Worm (Caenorhabditis elegans): ENCODE measurements around the gene C54D10.5.

- TF ChIP-seq ceh-82 (tag; optimal IDR thresholded peaks at IDR 0.05) (no peak), aly-2 (tag; optimal IDR thresholded peaks at IDR 0.05) (no peak), ztf-11 (tag; optimal IDR thresholded peaks at IDR 0.05) (no peak), ets-5 (GFP tag; IDR thresholded peaks at IDR 0.05) (no peak), ztf-4 (tag; optimal IDR thresholded peaks at IDR 0.05) (no peak), alr-1 (tag; optimal IDR thresholded peaks at IDR 0.05; ENCODE audit: borderline replicate concordance) (no peak), efl-1 (optimal IDR thresholded peaks at IDR 0.05) (no peak), efl-1 (GFP tag; optimal IDR thresholded peaks at IDR 0.05 in 1 of 2) (no peak), nhr-237 (tag; optimal IDR thresholded peaks at IDR 0.05) (no peak), dpl-1 (GFP tag; optimal IDR thresholded peaks at IDR 0.05) (no peak), elt-2 (tag; optimal IDR thresholded peaks at IDR 0.05) (no peak), nhr-76 (tag; optimal IDR thresholded peaks at IDR 0.05) (no peak)
Measured at ce11 chrV:12418292-12418691, 10.8 kb upstream of the C54D10.5 start, which contains the start of gene C54D10.3.

All from whole organism, L1 larva.